Worm (Caenorhabditis elegans) whole organism, L3 larva: ENCODE data around the gene Y32F6B.9.

Experiments used
- ceh-28 ChIP-seq: fragments of 150-350 bp; optimal IDR thresholded peaks from 2 replicates; lab custom pipeline; 2014; ENCODE audit warnings: missing biosample characterization, missing genetic modification reagents, missing genetic modification characterization
- ceh-82 ChIP-seq: fragments of 150-350 bp; optimal IDR thresholded peaks from 2 replicates; lab custom pipeline; 2014; ENCODE audit warnings: missing biosample characterization, missing genetic modification characterization
- egl-27 ChIP-seq: sonication (generic microtip); optimal IDR thresholded peaks from 4 replicates; lab custom pipeline; 2017; ENCODE audit warnings: missing biosample characterization, missing genetic modification reagents, missing genetic modification characterization
- nhr-11 ChIP-seq: fragments of 150-350 bp; optimal IDR thresholded peaks from 2 replicates; lab custom pipeline; 2014; ENCODE audit warnings: missing biosample characterization, missing genetic modification characterization
- nhr-12 ChIP-seq: fragments of 150-350 bp; optimal IDR thresholded peaks from 2 replicates; lab custom pipeline; 2014; ENCODE audit warnings: missing biosample characterization, missing genetic modification characterization
- nhr-23 ChIP-seq: fragments of 150-350 bp; optimal IDR thresholded peaks from 2 replicates; lab custom pipeline; 2014; ENCODE audit warnings: missing biosample characterization, missing genetic modification reagents, missing genetic modification characterization
- nhr-237 ChIP-seq: fragments of 150-350 bp; optimal IDR thresholded peaks from 2 replicates; lab custom pipeline; 2014; ENCODE audit warnings: missing biosample characterization, missing genetic modification characterization
- nhr-25 ChIP-seq: sonication (generic microtip); optimal IDR thresholded peaks from 2 replicates; lab custom pipeline; 2017; ENCODE audit warnings: missing biosample characterization, missing genetic modification characterization
- nhr-76 ChIP-seq: fragments of 150-350 bp; sonication (generic microtip); optimal IDR thresholded peaks from 5 replicates; lab custom pipeline; 2014; ENCODE audit warnings: missing biosample characterization, missing genetic modification characterization
- sea-2 ChIP-seq: fragments of 150-350 bp; sonication (generic microtip); optimal IDR thresholded peaks from 4 replicates; lab custom pipeline; 2014; ENCODE audit warnings: missing biosample characterization, missing genetic modification reagents, missing genetic modification characterization
- snpc-4 ChIP-seq: fragments of 150-350 bp; optimal IDR thresholded peaks from 2 replicates; lab custom pipeline; 2014; ENCODE audit warnings: missing biosample characterization, missing genetic modification characterization
- tbx-2 ChIP-seq: sonication (generic microtip); optimal IDR thresholded peaks from 2 replicates; lab custom pipeline; 2016; ENCODE audit warnings: mild to moderate bottlenecking, missing genetic modification characterization, missing compliant biosample characterization

DNA sequence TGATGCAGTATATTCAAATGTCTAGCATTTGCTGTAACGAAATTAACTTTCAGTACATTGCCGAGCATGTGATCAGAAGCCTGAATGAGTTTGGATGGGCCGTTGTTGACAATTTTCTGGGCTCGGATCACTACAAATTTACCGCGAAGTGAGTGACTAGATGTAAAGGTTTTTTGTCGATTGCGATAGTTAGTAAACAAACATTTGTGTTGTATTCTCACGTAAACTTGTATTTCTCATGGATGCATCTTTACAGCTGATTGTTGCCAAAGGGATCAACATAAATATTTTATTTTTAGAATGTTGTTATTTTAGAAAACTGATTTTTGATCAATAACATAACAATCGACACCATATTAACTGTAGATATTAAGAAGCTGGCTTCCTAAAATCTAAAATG lies 4.5 kb upstream of the Y32F6B.9 start:
- no peak for TF ChIP-seq ceh-82
- no peak for TF ChIP-seq snpc-4 (tag; lab: Kevin White, UChicago)
- no peak for TF ChIP-seq nhr-25 (tag; lab: Kevin White, UChicago)
- TF ChIP-seq egl-27, result no peak
- TF ChIP-seq tbx-2 (tag; lab: Kevin White, UChicago), result no peak
- no peak for TF ChIP-seq sea-2 (GFP tag; lab: Kevin White, UChicago)
- no peak for TF ChIP-seq ceh-28 (tag; lab: Kevin White, UChicago)
- no peak for TF ChIP-seq nhr-237
- no peak for TF ChIP-seq nhr-11 (tag; lab: Kevin White, UChicago)
- no peak for TF ChIP-seq nhr-23
- no peak for TF ChIP-seq nhr-12 (tag; lab: Kevin White, UChicago)
- TF ChIP-seq nhr-76 (tag; lab: Kevin White, UChicago), result no peak
